Fruit fly (Drosophila melanogaster): ENCODE results near the gene ebd1.

- no peak for TF ChIP-seq CG10348 (GFP tag; IDR thresholded peaks at IDR 0.05)
- TF ChIP-seq EcR (GFP tag; optimal IDR thresholded peaks at IDR 0.05) = no peak
These were observed 9.5 kb downstream of the ebd1 start for dm6 chr3L:675856-676255.

Data from whole organism, pupa.